Fruit fly (Drosophila melanogaster): ENCODE measurements around the gene Scp2.

The Scp2 gene

DNA sequence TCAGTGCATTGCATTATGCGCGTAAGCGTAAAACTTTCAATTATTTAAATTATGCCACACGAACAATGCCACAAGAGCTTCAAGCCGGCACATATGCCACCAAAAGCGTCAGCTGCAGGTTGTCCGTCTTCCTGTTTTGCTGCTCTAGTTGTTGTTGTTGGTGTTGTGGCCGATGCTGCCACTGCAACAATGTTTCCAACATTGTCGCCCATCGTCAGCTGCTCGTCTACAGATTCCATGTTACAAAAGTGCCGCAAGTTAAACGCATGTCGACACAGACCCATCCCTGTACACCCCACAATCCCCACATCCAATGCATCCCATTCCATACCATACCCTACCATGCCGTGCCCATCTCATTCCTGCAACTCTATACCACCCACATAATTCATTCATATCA lies 42.2 kb downstream of the Scp2 start:
- no peak for TF ChIP-seq CHES-1-like (GFP tag; optimal IDR thresholded peaks at IDR 0.05)
- TF ChIP-seq gem (tag; optimal IDR thresholded peaks at IDR 0.05): no peak
- no peak for TF ChIP-seq CG4404 (GFP tag; IDR thresholded peaks at IDR 0.05)
- TF ChIP-seq sima (GFP tag; optimal IDR thresholded peaks at IDR 0.05): no peak
- no peak for TF ChIP-seq gfzf (GFP tag; optimal IDR thresholded peaks at IDR 0.05)
- no peak for TF ChIP-seq CG10462 (GFP tag; optimal IDR thresholded peaks at IDR 0.05)
- no peak for TF ChIP-seq Sox102F (GFP tag; optimal IDR thresholded peaks at IDR 0.05)
- TF ChIP-seq Ada2b (GFP tag; IDR thresholded peaks at IDR 0.05): no peak
- TF ChIP-seq CG33557 (GFP tag; optimal IDR thresholded peaks at IDR 0.05): no peak
- TF ChIP-seq Max (GFP tag; optimal IDR thresholded peaks at IDR 0.05): no peak

DNA sequence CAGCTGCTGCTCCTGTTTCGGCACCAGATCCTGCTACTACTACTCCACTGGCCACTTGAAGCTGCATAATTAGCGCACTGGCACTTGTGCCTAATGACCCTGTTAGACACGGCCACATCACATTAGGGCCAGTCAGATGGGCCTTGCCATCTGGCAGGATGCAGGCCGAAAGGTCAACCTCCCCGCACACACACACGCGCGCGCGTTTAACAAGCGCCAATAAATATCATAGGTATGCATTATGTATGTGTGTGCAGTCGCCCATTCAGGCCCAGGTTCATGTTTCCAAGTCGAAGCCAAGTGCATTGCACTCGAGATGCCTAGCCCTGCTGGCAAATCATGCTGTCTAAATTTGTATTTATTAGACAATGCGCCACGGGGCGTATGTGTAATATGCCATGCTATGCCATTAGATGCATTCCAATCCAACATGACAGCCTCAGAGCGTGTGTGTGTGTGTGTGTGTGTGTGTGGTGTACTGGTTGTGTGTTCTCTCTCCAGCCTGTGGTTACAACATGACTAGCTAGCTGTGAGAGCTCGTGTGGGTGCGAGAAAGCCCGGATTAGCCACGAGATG lies 44.5 kb downstream of the Scp2 start:
- TF ChIP-seq CG31388 (GFP tag; optimal IDR thresholded peaks at IDR 0.05): no peak
- peak in 1 of 2 experiments; percentile 94 for TF ChIP-seq Dfd (GFP tag; optimal IDR thresholded peaks at IDR 0.05)
- TF ChIP-seq stwl (tag; optimal IDR thresholded peaks at IDR 0.05): no peak
- TF ChIP-seq prd (optimal IDR thresholded peaks at IDR 0.05): no peak
- TF ChIP-seq prd (GFP tag; IDR thresholded peaks at IDR 0.05): 0 out of 3 replicates have a peak, but pooled peaks have one; percentile 8
- TF ChIP-seq zen (tag; optimal IDR thresholded peaks at IDR 0.05): peak; percentile 66
- no peak for TF ChIP-seq schlank (tag; optimal IDR thresholded peaks at IDR 0.05)
- TF ChIP-seq Ets65A (GFP tag): peak; percentile 22
- no peak for TF ChIP-seq Atf3 (GFP tag; optimal IDR thresholded peaks at IDR 0.05)
- no peak for TF ChIP-seq chn (GFP tag; optimal IDR thresholded peaks at IDR 0.05)
- no peak for TF ChIP-seq crc (GFP tag; optimal IDR thresholded peaks at IDR 0.05)
- no peak for TF ChIP-seq tap (tag; optimal IDR thresholded peaks at IDR 0.05)
- peak; percentile 98 for TF ChIP-seq Hr39 (optimal IDR thresholded peaks at IDR 0.05)

DNA sequence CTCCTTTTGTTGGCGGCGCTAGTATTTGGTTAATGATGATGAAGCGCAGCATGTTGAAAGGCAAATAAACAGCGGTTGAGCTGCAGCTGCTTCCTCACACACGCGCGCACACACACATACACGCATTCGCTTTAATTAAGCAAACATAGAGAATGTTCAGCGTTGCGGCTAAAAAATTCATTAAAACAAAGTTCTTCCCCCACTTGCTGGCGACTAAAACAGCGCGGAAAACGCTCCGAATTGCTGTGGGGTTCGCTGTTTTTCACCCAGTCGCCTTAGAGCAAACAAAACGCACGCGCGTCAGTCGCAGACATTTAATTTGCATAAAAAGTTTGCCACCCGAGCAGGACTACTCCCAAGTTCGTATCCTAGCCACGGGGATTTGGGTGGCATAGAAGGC lies 46.2 kb downstream of the Scp2 start:
- no peak for TF ChIP-seq CG33213 (GFP tag; optimal IDR thresholded peaks at IDR 0.05)
- TF ChIP-seq CG4730 (GFP tag; IDR thresholded peaks at IDR 0.05): no peak
- TF ChIP-seq Adf1 (GFP tag; IDR thresholded peaks at IDR 0.05): no peak
- TF ChIP-seq CG8359 (GFP tag; optimal IDR thresholded peaks at IDR 0.05; ENCODE audit: borderline replicate concordance): peak; percentile 95
- peak; percentile 13 for TF ChIP-seq sens (GFP tag)
- no peak for TF ChIP-seq CrebB (tag; optimal IDR thresholded peaks at IDR 0.05)
- TF ChIP-seq tin (GFP tag; optimal IDR thresholded peaks at IDR 0.05): no peak
- no peak for TF ChIP-seq wor (GFP tag; IDR thresholded peaks at IDR 0.05)
- TF ChIP-seq CG15479 (GFP tag; optimal IDR thresholded peaks at IDR 0.05): no peak
- no peak for TF ChIP-seq CG33557 (GFP tag; optimal IDR thresholded peaks at IDR 0.05)
- TF ChIP-seq CG13123 (GFP tag; optimal IDR thresholded peaks at IDR 0.05): no peak

DNA sequence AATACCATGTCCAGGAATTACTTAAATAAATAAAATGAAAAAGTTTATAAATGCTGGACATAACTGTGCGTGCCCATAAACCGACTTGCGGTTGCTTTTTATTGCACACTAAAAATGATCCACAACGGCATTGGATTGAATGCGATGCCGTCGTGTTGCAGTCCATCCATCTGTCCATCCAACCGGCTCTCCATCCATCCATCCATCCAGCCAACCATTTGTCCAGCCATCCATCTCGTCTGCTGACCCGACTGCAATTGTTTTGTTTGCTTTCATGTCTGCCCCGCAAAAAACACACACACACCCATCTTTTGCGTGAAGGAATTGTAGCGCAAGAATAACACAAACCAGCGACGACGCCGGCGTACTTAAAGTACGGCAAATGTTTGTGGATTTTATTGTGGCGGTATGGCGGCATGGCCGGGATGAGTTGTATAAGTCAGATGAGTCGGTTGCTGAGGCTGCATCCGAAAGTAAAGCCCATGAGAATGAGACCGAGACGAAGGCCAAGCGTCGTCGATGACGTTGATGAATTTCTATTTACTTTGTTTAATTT lies 49.6 kb downstream of the Scp2 start:
- TF ChIP-seq zen (tag; optimal IDR thresholded peaks at IDR 0.05) (peak; percentile 89), CG6791 (GFP tag; IDR thresholded peaks at IDR 0.05; ENCODE audit: partially characterized antibody) (no peak), fru (optimal IDR thresholded peaks at IDR 0.05) (peak; percentile 30), Trl (optimal IDR thresholded peaks at IDR 0.05) (no peak), Trl (GFP tag; optimal IDR thresholded peaks at IDR 0.05) (no peak), tll (GFP tag; optimal IDR thresholded peaks at IDR 0.05) (peak in 1 of 2 experiments; percentile 61), CG8281 (tag; optimal IDR thresholded peaks at IDR 0.05) (peak; percentile 99)
